Fruit fly (Drosophila melanogaster) whole organism, embryonic: Measurements from ENCODE around the gene Hip14.

Source experiments
- CG10654 ChIP-seq: fragments of 200-800 bp; sonication (Bioruptor generic); optimal IDR thresholded peaks from 2 replicates; lab custom pipeline; 2016; ENCODE audit warnings: missing biosample characterization, missing genetic modification characterization
- CG13894 ChIP-seq: fragments of 200-800 bp; sonication (Bioruptor generic); optimal IDR thresholded peaks from 3 replicates; lab custom pipeline; 2018; ENCODE audit warnings: missing biosample characterization, mild to moderate bottlenecking, missing genetic modification characterization, moderate library complexity
- CG18262 ChIP-seq: fragments of 200-800 bp; optimal IDR thresholded peaks from 3 replicates; lab custom pipeline; 2019; ENCODE audit warnings: missing biosample characterization, mild to moderate bottlenecking, missing genetic modification characterization, moderate library complexity
- CG1832 ChIP-seq: fragments of 200-800 bp; sonication (Bioruptor generic); optimal IDR thresholded peaks from 2 replicates; lab custom pipeline; 2017; ENCODE audit warnings: missing biosample characterization, mild to moderate bottlenecking, missing genetic modification characterization, inconsistent platforms
- CG2199 ChIP-seq: fragments of 200-800 bp; sonication (Bioruptor generic); IDR thresholded peaks from 3 replicates; pipeline ENCODE4 v1.3.6; 2022; ENCODE audit warnings: missing biosample characterization, missing genetic modification characterization
- CG2202 ChIP-seq: fragments of 200-800 bp; sonication (Bioruptor generic); optimal IDR thresholded peaks from 2 replicates; lab custom pipeline; 2018; ENCODE audit warnings: missing biosample characterization, mild to moderate bottlenecking, missing genetic modification characterization
- CG2712 ChIP-seq: fragments of 200-800 bp; optimal IDR thresholded peaks from 3 replicates; lab custom pipeline; 2019; ENCODE audit warnings: missing biosample characterization, mild to moderate bottlenecking, missing genetic modification characterization, moderate library complexity
- CG32532 ChIP-seq: fragments of 200-800 bp; sonication (Bioruptor generic); IDR thresholded peaks from 2 replicates; pipeline ENCODE4 v1.3.6; 2022; ENCODE audit warnings: missing biosample characterization, missing genetic modification characterization
- CG4282 ChIP-seq: fragments of 200-800 bp; sonication (Bioruptor generic); optimal IDR thresholded peaks from 2 replicates; lab custom pipeline; 2016; ENCODE audit warnings: missing biosample characterization, missing genetic modification characterization
- CG5245 ChIP-seq: fragments of 200-800 bp; sonication (Bioruptor generic); optimal IDR thresholded peaks from 3 replicates; lab custom pipeline; 2016; ENCODE audit warnings: missing biosample characterization, missing genetic modification characterization
- CG7839 ChIP-seq: fragments of 200-800 bp; sonication (Bioruptor generic); optimal IDR thresholded peaks from 3 replicates; lab custom pipeline; 2018; ENCODE audit warnings: missing biosample characterization, mild to moderate bottlenecking, missing genetic modification characterization, moderate library complexity
- CG7928 ChIP-seq: fragments of 200-800 bp; sonication (Bioruptor generic); optimal IDR thresholded peaks from 2 replicates; lab custom pipeline; 2017; ENCODE audit warnings: missing biosample characterization, mild to moderate bottlenecking, missing genetic modification characterization
- CG7963 ChIP-seq: fragments of 200-800 bp; sonication (Bioruptor generic); IDR thresholded peaks from 3 replicates; pipeline ENCODE4 v1.3.6; 2022; ENCODE audit warnings: missing biosample characterization, missing genetic modification characterization; ENCODE audit not compliant: partially characterized antibody
- CG7987 ChIP-seq: fragments of 200-800 bp; sonication (Bioruptor generic); optimal IDR thresholded peaks from 2 replicates; lab custom pipeline; 2018; ENCODE audit warnings: missing biosample characterization, mild to moderate bottlenecking, missing genetic modification characterization, moderate library complexity
- CG8924 ChIP-seq: fragments of 200-800 bp; optimal IDR thresholded peaks from 3 replicates; lab custom pipeline; 2019; ENCODE audit warnings: missing biosample characterization, mild to moderate bottlenecking, missing genetic modification characterization, moderate library complexity
- CG8944 ChIP-seq: fragments of 200-800 bp; sonication (Bioruptor generic); optimal IDR thresholded peaks from 3 replicates; lab custom pipeline; 2016; ENCODE audit warnings: missing biosample characterization, missing genetic modification characterization
- CG9437 ChIP-seq: fragments of 200-800 bp; sonication (Bioruptor generic); optimal IDR thresholded peaks from 2 replicates; lab custom pipeline; 2018; ENCODE audit warnings: missing biosample characterization, mild to moderate bottlenecking, missing genetic modification characterization
- Drgx ChIP-seq: fragments of 200-800 bp; sonication (Bioruptor generic); IDR thresholded peaks from 2 replicates; pipeline ENCODE4 v1.3.6; 2022; ENCODE audit warnings: missing biosample characterization, missing genetic modification characterization
- E2f2 ChIP-seq: fragments of 200-800 bp; sonication (Bioruptor generic); IDR thresholded peaks from 2 replicates; pipeline ENCODE4 v1.3.6; 2022; ENCODE audit warnings: missing biosample characterization, missing genetic modification characterization
- Hey ChIP-seq: fragments of 200-800 bp; sonication (Bioruptor generic); optimal IDR thresholded peaks from 3 replicates; lab custom pipeline; 2018; ENCODE audit warnings: missing biosample characterization, mild to moderate bottlenecking, missing genetic modification characterization
- Mrtf ChIP-seq: fragments of 200-800 bp; sonication (Bioruptor generic); IDR thresholded peaks from 3 replicates; pipeline ENCODE4 v1.3.6; 2022; ENCODE audit warnings: missing biosample characterization, missing genetic modification characterization
- Spps ChIP-seq: fragments of 200-800 bp; sonication (Bioruptor generic); optimal IDR thresholded peaks from 2 replicates; lab custom pipeline; 2018; ENCODE audit warnings: missing biosample characterization, mild to moderate bottlenecking, missing genetic modification characterization
- Tbp ChIP-seq: fragments of >200 bp; optimal IDR thresholded peaks from 2 replicates; lab custom pipeline; 2018; ENCODE audit warnings: missing biosample characterization, missing genetic modification characterization
- Trl ChIP-seq, 3 experiments: fragments of >200 bp in 2 of 3; fragments of 200-800 bp in 1 of 3; sonication (Bioruptor generic) in 1 of 3; optimal IDR thresholded peaks; 2 replicates in 1 of 3; 3 replicates in 2 of 3; lab custom pipeline; 2016 to 2017; ENCODE audit warnings: missing biosample characterization in 1 of 3, missing genetic modification characterization in 1 of 3
- Usf ChIP-seq: fragments of 200-800 bp; sonication (Bioruptor generic); optimal IDR thresholded peaks from 2 replicates; lab custom pipeline; 2017; ENCODE audit warnings: missing genotype, missing biosample characterization, missing genetic modification characterization
- Vsx1 ChIP-seq: fragments of 200-800 bp; sonication (Bioruptor generic); optimal IDR thresholded peaks from 2 replicates; lab custom pipeline; 2017; ENCODE audit warnings: missing biosample characterization, mild to moderate bottlenecking, missing genetic modification characterization, missing genetic modification reagents
- bab2 ChIP-seq: fragments of 200-800 bp; sonication (Bioruptor generic); optimal IDR thresholded peaks from 2 replicates; lab custom pipeline; 2016; ENCODE audit warnings: missing biosample characterization, missing genetic modification characterization
- cad ChIP-seq: fragments of >200 bp; optimal IDR thresholded peaks from 2 replicates; lab custom pipeline; 2017; ENCODE audit warnings: missing biosample characterization, missing genetic modification characterization
- crc ChIP-seq: fragments of 200-800 bp; sonication (Bioruptor generic); optimal IDR thresholded peaks from 2 replicates; lab custom pipeline; 2016; ENCODE audit warnings: missing biosample characterization, missing genetic modification characterization
- danr ChIP-seq: fragments of 200-800 bp; sonication (Bioruptor generic); IDR thresholded peaks from 2 replicates; pipeline ENCODE4 v1.3.6; 2022; ENCODE audit warnings: missing biosample characterization, missing genetic modification characterization
- dm ChIP-seq: fragments of 200-800 bp; sonication (Bioruptor generic); optimal IDR thresholded peaks from 3 replicates; lab custom pipeline; 2016; ENCODE audit warnings: missing biosample characterization, missing genetic modification characterization
- exex ChIP-seq: fragments of 200-800 bp; sonication (Bioruptor generic); optimal IDR thresholded peaks from 4 replicates; lab custom pipeline; 2018; ENCODE audit warnings: missing biosample characterization, mild to moderate bottlenecking, missing genetic modification characterization, moderate library complexity
- fd102C ChIP-seq: fragments of 200-800 bp; sonication (Bioruptor generic); optimal IDR thresholded peaks from 2 replicates; lab custom pipeline; 2018; ENCODE audit warnings: missing biosample characterization, mild to moderate bottlenecking, missing genetic modification characterization, moderate library complexity
- fru ChIP-seq: fragments of >200 bp; optimal IDR thresholded peaks from 2 replicates; lab custom pipeline; 2017
- klu ChIP-seq: fragments of 200-800 bp; sonication (Bioruptor generic); IDR thresholded peaks from 2 replicates; pipeline ENCODE4 v1.3.6; 2022; ENCODE audit warnings: missing biosample characterization, missing genetic modification characterization
- lilli ChIP-seq: fragments of 200-800 bp; sonication (Bioruptor generic); optimal IDR thresholded peaks from 3 replicates; lab custom pipeline; 2016; ENCODE audit warnings: missing biosample characterization, missing genetic modification characterization
- lov ChIP-seq, 2 experiments: fragments of 200-800 bp in 1 of 2; fragments of >200 bp in 1 of 2; sonication (Bioruptor generic) in 1 of 2; IDR thresholded peaks in 1 of 2; optimal IDR thresholded peaks in 1 of 2; 2 replicates in 1 of 2; 3 replicates in 1 of 2; pipeline versions ENCODE4 v1.3.6 to Lab custom; 2017 to 2022; ENCODE audit warnings: missing biosample characterization in 1 of 2, missing genetic modification characterization in 1 of 2
- luna ChIP-seq: fragments of 200-800 bp; sonication (Bioruptor generic); optimal IDR thresholded peaks from 2 replicates; lab custom pipeline; 2016; ENCODE audit warnings: missing biosample characterization, missing genetic modification characterization
- mam ChIP-seq: fragments of 200-800 bp; sonication (Bioruptor generic); optimal IDR thresholded peaks from 3 replicates; lab custom pipeline; 2016; ENCODE audit warnings: missing biosample characterization, missing genetic modification characterization
- mld ChIP-seq: fragments of 200-800 bp; sonication (Bioruptor generic); IDR thresholded peaks from 3 replicates; pipeline ENCODE4 v1.3.6; 2022; ENCODE audit warnings: missing biosample characterization, missing genetic modification characterization; ENCODE audit not compliant: partially characterized antibody
- nerfin-2 ChIP-seq: fragments of 200-800 bp; sonication (Bioruptor generic); IDR thresholded peaks from 2 replicates; pipeline ENCODE4 v1.3.6; 2022; ENCODE audit warnings: missing biosample characterization, missing genetic modification characterization; ENCODE audit not compliant: partially characterized antibody
- oc ChIP-seq: fragments of 200-800 bp; sonication (Bioruptor generic); optimal IDR thresholded peaks from 2 replicates; lab custom pipeline; 2018; ENCODE audit warnings: missing biosample characterization, mild to moderate bottlenecking, missing genetic modification characterization, moderate library complexity
- odd ChIP-seq: fragments of 200-800 bp; sonication (Bioruptor generic); optimal IDR thresholded peaks from 2 replicates; lab custom pipeline; 2017; ENCODE audit warnings: missing biosample characterization, mild to moderate bottlenecking, missing genetic modification characterization
- otp ChIP-seq: fragments of 200-800 bp; sonication (Bioruptor generic); IDR thresholded peaks from 3 replicates; pipeline ENCODE4, ENCODE4 v1.3.6; 2022; ENCODE audit warnings: missing biosample characterization, missing genetic modification characterization
- stwl ChIP-seq: fragments of 200-800 bp; sonication (Bioruptor generic); optimal IDR thresholded peaks from 3 replicates; lab custom pipeline; 2018; ENCODE audit warnings: missing biosample characterization, mild to moderate bottlenecking, missing genetic modification characterization, moderate library complexity
- tgo ChIP-seq: fragments of 200-800 bp; sonication (Bioruptor generic); IDR thresholded peaks from 3 replicates; pipeline ENCODE4 v1.3.6; 2022; ENCODE audit warnings: missing biosample characterization, missing genetic modification characterization
- tin ChIP-seq: fragments of 200-800 bp; sonication (Bioruptor generic); optimal IDR thresholded peaks from 3 replicates; lab custom pipeline; 2016; ENCODE audit warnings: missing biosample characterization, missing genetic modification characterization
- tna ChIP-seq: fragments of 200-800 bp; sonication (Bioruptor generic); IDR thresholded peaks from 2 replicates; pipeline ENCODE4 v1.3.6; 2022; ENCODE audit warnings: missing biosample characterization, missing genetic modification characterization; ENCODE audit not compliant: partially characterized antibody
- vvl ChIP-seq: fragments of 200-800 bp; sonication (Bioruptor generic); IDR thresholded peaks from 2 replicates; pipeline ENCODE4 v1.3.6; 2022; ENCODE audit warnings: missing biosample characterization, missing genetic modification characterization

Hip14 gene

DNA sequence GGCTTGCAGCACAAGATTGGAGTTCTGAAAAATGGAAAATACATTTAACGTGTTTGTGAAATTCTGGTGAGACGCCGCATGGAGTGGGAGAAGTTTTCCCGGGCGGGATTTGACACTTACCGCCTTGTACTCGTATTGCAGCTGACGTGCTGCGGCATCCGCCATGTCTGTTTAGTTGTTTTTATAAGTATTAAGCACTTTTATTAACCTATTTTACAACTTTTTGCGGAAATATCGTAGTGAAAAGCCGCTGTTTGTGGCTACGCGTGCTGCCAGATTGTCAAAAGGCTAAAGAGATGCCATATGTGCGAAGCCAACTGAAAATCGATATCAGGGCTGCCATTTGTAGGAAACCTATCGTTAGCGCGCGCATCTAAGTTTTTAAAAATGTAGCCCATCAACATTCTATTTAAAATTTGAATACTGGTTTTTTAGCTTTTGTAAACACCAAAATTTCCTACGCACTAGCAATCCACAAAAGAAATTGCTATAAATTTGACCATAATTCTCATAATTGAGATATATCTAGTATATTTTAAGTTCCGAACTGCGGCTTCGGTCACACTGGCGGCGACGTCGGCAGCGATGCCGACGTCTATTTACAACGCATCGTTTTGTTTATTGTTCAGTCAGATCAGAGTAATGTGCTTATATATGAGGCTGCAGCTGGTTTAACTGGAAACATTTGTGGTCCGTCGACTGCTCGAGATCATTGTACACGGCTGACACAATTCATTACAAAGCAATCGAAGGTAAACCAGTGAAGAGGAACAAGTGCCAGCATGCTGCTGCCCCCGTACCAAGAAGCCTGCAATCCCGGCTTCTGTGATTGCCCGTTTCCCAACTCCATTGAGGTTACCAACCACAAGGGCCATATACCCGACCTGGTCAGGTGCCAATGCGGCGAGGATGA lies 20.2 kb upstream of the Hip14 start, which contains the start of the genes Brr2 and CG10516 (continued):
- no peak for TF ChIP-seq CG18262 (tag; lab: Kevin White, UChicago)
- TF ChIP-seq mam (GFP tag; lab: Kevin White, UChicago) = no peak
- peak; percentile 36 for TF ChIP-seq bab2 (GFP tag; lab: Kevin White, UChicago)
- peak; percentile 21 for TF ChIP-seq dm (GFP tag; lab: Kevin White, UChicago)
- peak; percentile 7 for TF ChIP-seq CG9437 (GFP tag; lab: Kevin White, UChicago)
- TF ChIP-seq Drgx (GFP tag; lab: Robert Waterston, UW) = no peak
- TF ChIP-seq CG10654 (GFP tag; lab: Kevin White, UChicago) = peak; percentile 17
- 0 out of 2 replicates have a peak, but pooled peaks have one; percentile 13 for TF ChIP-seq tna (GFP tag; lab: Robert Waterston, UW)
- TF ChIP-seq fd102C (GFP tag; lab: Kevin White, UChicago) = no peak
- no peak for TF ChIP-seq CG5245
- no peak for TF ChIP-seq oc (tag; lab: Kevin White, UChicago)
- no peak for TF ChIP-seq fru
- TF ChIP-seq vvl (GFP tag; lab: Robert Waterston, UW) = no peak
- TF ChIP-seq Mrtf (GFP tag; lab: Robert Waterston, UW) = no peak
- TF ChIP-seq lov (optimal IDR thresholded peaks at IDR 0.05; lab: Kevin White, UChicago) = no peak
- no peak for TF ChIP-seq lov (GFP tag; IDR thresholded peaks at IDR 0.05; lab: Robert Waterston, UW)
- no peak for TF ChIP-seq CG32532
- TF ChIP-seq CG1832 = no peak
- peak; percentile 94 for TF ChIP-seq E2f2 (GFP tag; lab: Robert Waterston, UW)
- TF ChIP-seq Tbp (GFP tag; lab: Kevin White, UChicago) = no peak
- TF ChIP-seq stwl (tag; lab: Kevin White, UChicago) = peak; percentile 60
- no peak for TF ChIP-seq CG7987 (GFP tag; lab: Kevin White, UChicago)
- TF ChIP-seq Hey (tag; lab: Kevin White, UChicago) = no peak
- no peak for TF ChIP-seq otp (GFP tag; lab: Robert Waterston, UW)
- TF ChIP-seq CG8944 (GFP tag; lab: Kevin White, UChicago) = no peak
- 0 out of 3 replicates have a peak, but pooled peaks have one; percentile 45 for TF ChIP-seq CG7963 (GFP tag; lab: Robert Waterston, UW)
- TF ChIP-seq CG2199 = no peak
- peak; percentile 60 for TF ChIP-seq lilli (GFP tag; lab: Kevin White, UChicago)
- no peak for TF ChIP-seq crc (GFP tag; lab: Kevin White, UChicago)
- no peak for TF ChIP-seq Vsx1 (GFP tag; lab: Kevin White, UChicago)
- no peak for TF ChIP-seq exex (tag; lab: Kevin White, UChicago)
- no peak for TF ChIP-seq klu
- no peak for TF ChIP-seq cad
- no peak for TF ChIP-seq CG7839
- TF ChIP-seq CG13894 = no peak
- TF ChIP-seq CG4282 (GFP tag; lab: Kevin White, UChicago) = no peak
- TF ChIP-seq CG7928 = peak; percentile 30
- TF ChIP-seq CG2202 (tag; lab: Kevin White, UChicago) = no peak
- TF ChIP-seq tgo (GFP tag; lab: Robert Waterston, UW) = no peak
- TF ChIP-seq Usf (GFP tag; lab: Kevin White, UChicago) = no peak
- TF ChIP-seq tin (GFP tag; lab: Kevin White, UChicago) = peak; percentile 13
- TF ChIP-seq CG8924 (tag; lab: Kevin White, UChicago) = peak; percentile 23
- no peak for TF ChIP-seq danr (GFP tag; lab: Robert Waterston, UW)
- TF ChIP-seq mld = no peak
- no peak for TF ChIP-seq luna
- TF ChIP-seq CG2712 (tag; lab: Kevin White, UChicago) = no peak
- TF ChIP-seq odd (GFP tag; lab: Kevin White, UChicago) = no peak
- TF ChIP-seq Spps = no peak
- 0 out of 2 replicates have a peak, but pooled peaks have one; percentile 23 for TF ChIP-seq nerfin-2
- TF ChIP-seq Trl (optimal IDR thresholded peaks at IDR 0.05; lab: Kevin White, UChicago) = no peak
- TF ChIP-seq Trl (GFP tag; optimal IDR thresholded peaks at IDR 0.05; lab: Kevin White, UChicago) = no peak
